Fruit fly (Drosophila melanogaster): ENCODE results near the gene Adk2.

Gene Adk2

dm6 chr3L:13040849-13041248 is 18.4 kb upstream of the Adk2 start (continued):
- TF ChIP-seq z (GFP tag; IDR thresholded peaks at IDR 0.05) (no peak), CG11695 (GFP tag; IDR thresholded peaks at IDR 0.05) (no peak), cwo (GFP tag; optimal IDR thresholded peaks at IDR 0.05) (no peak), esg (GFP tag; conservative IDR thresholded peaks at IDR 0.05) (no peak), CG15011 (GFP tag; optimal IDR thresholded peaks at IDR 0.05) (no peak), CG8089 (GFP tag; optimal IDR thresholded peaks at IDR 0.05) (no peak), CG8478 (optimal IDR thresholded peaks at IDR 0.05) (no peak), CkIIα-i1 (GFP tag; IDR thresholded peaks at IDR 0.05) (no peak), sisA (GFP tag; IDR thresholded peaks at IDR 0.05) (no peak), CG10654 (GFP tag; optimal IDR thresholded peaks at IDR 0.05) (no peak), CG17912 (GFP tag; optimal IDR thresholded peaks at IDR 0.05) (no peak), MESR4 (GFP tag; optimal IDR thresholded peaks at IDR 0.05) (no peak), CG8765 (GFP tag; IDR thresholded peaks at IDR 0.05) (no peak), CG17186 (GFP tag; optimal IDR thresholded peaks at IDR 0.05) (no peak), CG11093 (GFP tag; IDR thresholded peaks at IDR 0.05) (no peak), pho (GFP tag; optimal IDR thresholded peaks at IDR 0.05) (no peak), CG31388 (GFP tag; optimal IDR thresholded peaks at IDR 0.05) (no peak), trem (tag; optimal IDR thresholded peaks at IDR 0.05) (peak; percentile 25), D19A (tag; optimal IDR thresholded peaks at IDR 0.05) (peak; percentile 62), CG31441 (GFP tag; IDR thresholded peaks at IDR 0.05) (no peak), CG18262 (tag; optimal IDR thresholded peaks at IDR 0.05) (no peak), kni (GFP tag; optimal IDR thresholded peaks at IDR 0.05) (no peak), CG2202 (tag; optimal IDR thresholded peaks at IDR 0.05) (no peak), sr (GFP tag; IDR thresholded peaks at IDR 0.05) (no peak), jumu (GFP tag; optimal IDR thresholded peaks at IDR 0.05) (no peak), CG34422 (GFP tag; IDR thresholded peaks at IDR 0.05) (no peak), CG17802 (tag; optimal IDR thresholded peaks at IDR 0.05) (peak; percentile 36), HLH54F (GFP tag; optimal IDR thresholded peaks at IDR 0.05) (no peak), CG7357 (GFP tag; IDR thresholded peaks at IDR 0.05) (no peak), CG2199 (GFP tag; IDR thresholded peaks at IDR 0.05) (no peak), CG3065 (GFP tag; optimal IDR thresholded peaks at IDR 0.05) (no peak), ab (GFP tag; optimal IDR thresholded peaks at IDR 0.05) (no peak), Drgx (GFP tag; IDR thresholded peaks at IDR 0.05) (no peak), wdn (GFP tag; IDR thresholded peaks at IDR 0.05) (no peak), slbo (GFP tag; IDR thresholded peaks at IDR 0.05) (no peak), CG12744 (GFP tag; optimal IDR thresholded peaks at IDR 0.05) (no peak), CG12236 (GFP tag; optimal IDR thresholded peaks at IDR 0.05) (no peak), Myb (GFP tag; optimal IDR thresholded peaks at IDR 0.05) (peak; percentile 84), her (GFP tag; optimal IDR thresholded peaks at IDR 0.05) (no peak), ro (GFP tag; IDR thresholded peaks at IDR 0.05) (no peak), gem (tag; optimal IDR thresholded peaks at IDR 0.05) (peak; percentile 12), bab2 (GFP tag; optimal IDR thresholded peaks at IDR 0.05) (no peak), btn (GFP tag; optimal IDR thresholded peaks at IDR 0.05) (no peak), CG2116 (GFP tag; optimal IDR thresholded peaks at IDR 0.05) (peak; percentile 97), CG11247 (GFP tag; IDR thresholded peaks at IDR 0.05) (no peak), Tbp (GFP tag; optimal IDR thresholded peaks at IDR 0.05) (no peak), seq (GFP tag; IDR thresholded peaks at IDR 0.05) (no peak), D19B (GFP tag; optimal IDR thresholded peaks at IDR 0.05) (no peak), CG32767 (GFP tag; IDR thresholded peaks at IDR 0.05) (peak; percentile 40; the same call in 1 of the 2 replicates), B-H2 (GFP tag; optimal IDR thresholded peaks at IDR 0.05) (no peak), trh (GFP tag; optimal IDR thresholded peaks at IDR 0.05) (no peak), sob (GFP tag; IDR thresholded peaks at IDR 0.05) (no peak), Atf6 (GFP tag; IDR thresholded peaks at IDR 0.05) (no peak), Sin3A (optimal IDR thresholded peaks at IDR 0.05) (no peak), ATbp (GFP tag; optimal IDR thresholded peaks at IDR 0.05) (no peak)
